Worm (Caenorhabditis elegans) whole organism, young adult: Measurements from ENCODE around the gene ZK721.3.

ENCODE experiments used
- B0035.1 ChIP-seq: sonication (generic microtip); optimal IDR thresholded peaks from 2 replicates; lab custom pipeline; 2016; ENCODE audit warnings: missing genetic modification characterization, mild to moderate bottlenecking, missing compliant biosample characterization, missing genotype, missing genetic modification reagents
- F10E7.11 ChIP-seq: sonication (generic microtip); optimal IDR thresholded peaks from 2 replicates; lab custom pipeline; 2017; ENCODE audit warnings: mild to moderate bottlenecking, missing genetic modification characterization, moderate library complexity, missing compliant biosample characterization
- F52B5.7 ChIP-seq: sonication (generic microtip); optimal IDR thresholded peaks from 2 replicates; lab custom pipeline; 2016; ENCODE audit warnings: mild to moderate bottlenecking, missing genetic modification characterization, missing compliant biosample characterization
- K11D2.4 ChIP-seq: fragments of 200-800 bp; sonication (Bioruptor generic); IDR thresholded peaks from 2 replicates; pipeline ENCODE4 v1.3.6; 2022; ENCODE audit warnings: missing genetic modification reagents, missing genetic modification characterization, missing compliant biosample characterization
- T26A5.8 ChIP-seq: sonication (generic microtip); optimal IDR thresholded peaks from 2 replicates; lab custom pipeline; 2016; ENCODE audit warnings: missing genetic modification characterization, missing compliant biosample characterization
- Y53G8AR.9 ChIP-seq: fragments of 200-800 bp; sonication (Bioruptor generic); conservative IDR thresholded peaks from 2 replicates; pipeline ENCODE4 v1.3.6; 2022; ENCODE audit warnings: missing genetic modification reagents, missing genetic modification characterization, missing compliant biosample characterization
- Y67H2A.10 ChIP-seq: fragments of 200-800 bp; sonication (Bioruptor generic); conservative IDR thresholded peaks from 2 replicates; pipeline ENCODE4 v1.3.6; 2022; ENCODE audit warnings: missing genetic modification reagents, missing genetic modification characterization, missing compliant biosample characterization
- attf-6 ChIP-seq: fragments of 200-800 bp; sonication (Bioruptor generic); IDR thresholded peaks from 2 replicates; pipeline ENCODE4 v1.3.6; 2022; ENCODE audit warnings: missing genetic modification reagents, missing genetic modification characterization, missing compliant biosample characterization
- ceh-100 ChIP-seq: fragments of 200-800 bp; sonication (Bioruptor generic); IDR thresholded peaks from 2 replicates; pipeline ENCODE4 v1.3.6; 2022; ENCODE audit warnings: missing genetic modification reagents, missing genetic modification characterization, missing compliant biosample characterization
- ceh-27 ChIP-seq: fragments of 200-800 bp; sonication (Bioruptor generic); optimal IDR thresholded peaks from 2 replicates; lab custom pipeline; 2018; ENCODE audit warnings: mild to moderate bottlenecking, missing genetic modification characterization, moderate library complexity, missing compliant biosample characterization
- ceh-91 ChIP-seq: fragments of 200-800 bp; sonication (Bioruptor generic); IDR thresholded peaks from 2 replicates; pipeline ENCODE4 v1.3.6; 2022; ENCODE audit warnings: missing genetic modification reagents, missing genetic modification characterization, missing compliant biosample characterization
- chd-7 ChIP-seq: sonication (generic microtip); optimal IDR thresholded peaks from 2 replicates; lab custom pipeline; 2016; ENCODE audit warnings: mild to moderate bottlenecking, missing genetic modification characterization, moderate library complexity, missing compliant biosample characterization
- dox-1 ChIP-seq: fragments of 200-800 bp; sonication (Bioruptor generic); IDR thresholded peaks from 2 replicates; pipeline ENCODE4 v1.3.6; 2022; ENCODE audit warnings: missing genetic modification reagents, missing genetic modification characterization, missing compliant biosample characterization
- dpl-1 ChIP-seq: fragments of 150-350 bp; optimal IDR thresholded peaks from 2 replicates; lab custom pipeline; 2014; ENCODE audit warnings: missing biosample characterization, missing genetic modification reagents, missing genetic modification characterization
- egl-44 ChIP-seq: fragments of 200-800 bp; sonication (Bioruptor generic); IDR thresholded peaks from 2 replicates; pipeline ENCODE4 v1.3.6; 2022; ENCODE audit warnings: missing genetic modification reagents, missing genetic modification characterization, missing compliant biosample characterization
- egrh-3 ChIP-seq: fragments of 200-800 bp; sonication (Bioruptor generic); IDR thresholded peaks from 2 replicates; pipeline ENCODE4 v1.3.6; 2022; ENCODE audit warnings: missing genetic modification reagents, missing genetic modification characterization, missing compliant biosample characterization
- ekl-4 ChIP-seq: fragments of 200-800 bp; sonication (Bioruptor generic); IDR thresholded peaks from 2 replicates; pipeline ENCODE4 v1.3.6; 2022; ENCODE audit warnings: missing genetic modification reagents, missing genetic modification characterization, missing compliant biosample characterization
- hlh-26 ChIP-seq: fragments of 200-800 bp; sonication (Bioruptor generic); conservative IDR thresholded peaks from 2 replicates; pipeline ENCODE4 v1.3.6; 2022; ENCODE audit warnings: missing genetic modification reagents, missing genetic modification characterization, missing compliant biosample characterization
- hmg-1.2 ChIP-seq: fragments of 200-800 bp; sonication (Bioruptor generic); IDR thresholded peaks from 2 replicates; pipeline ENCODE4 v1.3.6; 2022; ENCODE audit warnings: missing genetic modification reagents, missing genetic modification characterization, missing compliant biosample characterization
- hsf-1 ChIP-seq: fragments of 200-800 bp; sonication (Bioruptor generic); IDR thresholded peaks from 2 replicates; pipeline ENCODE4 v1.3.6; 2022; ENCODE audit warnings: missing genetic modification reagents, missing genetic modification characterization, missing compliant biosample characterization
- let-607 ChIP-seq, 2 experiments: fragments of 200-800 bp in 1 of 2; sonication (Bioruptor generic) in 1 of 2; sonication (generic microtip) in 1 of 2; optimal IDR thresholded peaks; 2 replicates each; lab custom pipeline; 2016 to 2018; ENCODE audit warnings: mild to moderate bottlenecking in 2 of 2, missing compliant biosample characterization in 2 of 2, missing genetic modification characterization in 2 of 2, moderate library complexity in 2 of 2, missing genotype in 1 of 2
- lin-40 ChIP-seq: sonication (generic microtip); optimal IDR thresholded peaks from 2 replicates; lab custom pipeline; 2016; ENCODE audit warnings: missing genetic modification characterization, mild to moderate bottlenecking, missing compliant biosample characterization, missing genotype, missing genetic modification reagents
- lin-54 ChIP-seq: fragments of 200-800 bp; sonication (Bioruptor generic); optimal IDR thresholded peaks from 2 replicates; lab custom pipeline; 2018; ENCODE audit warnings: mild to moderate bottlenecking, missing genetic modification characterization, missing compliant biosample characterization
- lsy-27 ChIP-seq: sonication (generic microtip); optimal IDR thresholded peaks from 2 replicates; lab custom pipeline; 2017; ENCODE audit warnings: missing genetic modification characterization, mild to moderate bottlenecking, missing compliant biosample characterization, antibody characterized with exemption, missing genotype, borderline replicate concordance; ENCODE audit not compliant: insufficient read depth
- madf-3 ChIP-seq: fragments of 200-800 bp; sonication (Bioruptor generic); IDR thresholded peaks from 2 replicates; pipeline ENCODE4 v1.3.6; 2022; ENCODE audit warnings: missing genetic modification reagents, missing genetic modification characterization, missing compliant biosample characterization
- mcd-1 ChIP-seq: fragments of 200-800 bp; sonication (Bioruptor generic); IDR thresholded peaks from 2 replicates; pipeline ENCODE4 v1.3.6; 2022; ENCODE audit warnings: missing genetic modification reagents, missing genetic modification characterization, missing compliant biosample characterization
- nfyb-1 ChIP-seq: fragments of 200-800 bp; sonication (Bioruptor generic); IDR thresholded peaks from 2 replicates; pipeline ENCODE4 v1.3.6; 2022; ENCODE audit warnings: missing genetic modification reagents, missing genetic modification characterization, missing compliant biosample characterization
- nhr-120 ChIP-seq: fragments of 200-800 bp; sonication (Bioruptor generic); IDR thresholded peaks from 2 replicates; pipeline ENCODE4 v1.3.6; 2022; ENCODE audit warnings: missing genetic modification characterization, missing compliant biosample characterization
- nhr-90 ChIP-seq: sonication (generic microtip); optimal IDR thresholded peaks from 2 replicates; lab custom pipeline; 2016; ENCODE audit warnings: missing genotype, mild to moderate bottlenecking, missing genetic modification characterization, missing compliant biosample characterization
- pbrm-1 ChIP-seq: fragments of 200-800 bp; sonication (Bioruptor generic); IDR thresholded peaks from 2 replicates; pipeline ENCODE4 v1.3.6; 2022; ENCODE audit warnings: missing genetic modification reagents, missing genetic modification characterization, missing compliant biosample characterization
- rcor-1 ChIP-seq: fragments of 200-800 bp; sonication (Bioruptor generic); IDR thresholded peaks from 2 replicates; pipeline ENCODE4 v1.3.6; 2022; ENCODE audit warnings: missing genetic modification reagents, missing genetic modification characterization, missing compliant biosample characterization
- repo-1 ChIP-seq: sonication (generic microtip); optimal IDR thresholded peaks from 2 replicates; lab custom pipeline; 2017; ENCODE audit warnings: mild to moderate bottlenecking, missing genetic modification characterization, missing compliant biosample characterization
- sdz-38 ChIP-seq: sonication (generic microtip); optimal IDR thresholded peaks from 2 replicates; lab custom pipeline; 2016; ENCODE audit warnings: missing genotype, missing genetic modification characterization, missing compliant biosample characterization
- xnd-1 ChIP-seq: sonication (generic microtip); optimal IDR thresholded peaks from 2 replicates; lab custom pipeline; 2016; ENCODE audit warnings: missing genotype, missing genetic modification reagents, missing genetic modification characterization, missing compliant biosample characterization
- zfh-2 ChIP-seq: fragments of 200-800 bp; sonication (Bioruptor generic); conservative IDR thresholded peaks from 2 replicates; pipeline ENCODE4 v1.3.6; 2022; ENCODE audit warnings: missing genetic modification reagents, missing genetic modification characterization, missing compliant biosample characterization
- ztf-18 ChIP-seq: sonication (generic microtip); optimal IDR thresholded peaks from 2 replicates; lab custom pipeline; 2016; ENCODE audit warnings: missing genotype, mild to moderate bottlenecking, missing genetic modification characterization, missing compliant biosample characterization
- ztf-3 ChIP-seq: fragments of 200-800 bp; sonication (Bioruptor generic); optimal IDR thresholded peaks from 2 replicates; lab custom pipeline; 2018; ENCODE audit warnings: mild to moderate bottlenecking, missing genetic modification characterization, missing compliant biosample characterization

The ZK721.3 gene

ce11 chrX:8800355-8800754, 16.0 kb downstream of the ZK721.3 start:
- TF ChIP-seq hlh-26 (GFP tag; lab: Robert Waterston, UW) (no peak), Y53G8AR.9 (no peak), K11D2.4 (GFP tag; lab: Robert Waterston, UW) (no peak), F10E7.11 (tag; lab: Kevin White, UChicago) (no peak), lsy-27 (tag; lab: Kevin White, UChicago) (no peak), attf-6 (GFP tag; lab: Robert Waterston, UW) (no peak), Y67H2A.10 (no peak), zfh-2 (no peak), hsf-1 (no peak), let-607 (tag; optimal IDR thresholded peaks at IDR 0.05; lab: Kevin White, UChicago) (no peak), ztf-3 (GFP tag; lab: Kevin White, UChicago) (no peak), ceh-100 (GFP tag; lab: Robert Waterston, UW) (no peak), sdz-38 (tag; lab: Kevin White, UChicago) (no peak), B0035.1 (tag; lab: Kevin White, UChicago) (no peak), repo-1 (tag; lab: Kevin White, UChicago) (no peak), dpl-1 (GFP tag; lab: Kevin White, UChicago) (no peak), ceh-91 (GFP tag; lab: Robert Waterston, UW) (no peak), T26A5.8 (tag; lab: Kevin White, UChicago) (no peak), ztf-18 (no peak)

ce11 chrX:8800983-8801382, 16.6 kb downstream of the ZK721.3 start:
- TF ChIP-seq lin-54 (GFP tag; lab: Kevin White, UChicago) = no peak
- TF ChIP-seq F52B5.7 (tag; lab: Kevin White, UChicago) = peak; percentile 24
- 0 out of 2 replicates have a peak, but pooled peaks have one; percentile 17 for TF ChIP-seq K11D2.4 (GFP tag; lab: Robert Waterston, UW)
- TF ChIP-seq nfyb-1 (GFP tag; lab: Robert Waterston, UW) = 0 out of 2 replicates have a peak, but pooled peaks have one; percentile 21
- no peak for TF ChIP-seq egl-44
- no peak for TF ChIP-seq nhr-90
- TF ChIP-seq mcd-1 = 0 out of 2 replicates have a peak, but pooled peaks have one; percentile 22
- TF ChIP-seq xnd-1 (tag; lab: Kevin White, UChicago) = no peak
- peak; percentile 18 for TF ChIP-seq ceh-27 (GFP tag; lab: Kevin White, UChicago)
- no peak for TF ChIP-seq rcor-1
- peak; percentile 1 for TF ChIP-seq lin-40 (tag; lab: Kevin White, UChicago)
- TF ChIP-seq dox-1 (GFP tag; lab: Robert Waterston, UW) = 0 out of 2 replicates have a peak, but pooled peaks have one; percentile 9
- TF ChIP-seq chd-7 (tag; lab: Kevin White, UChicago) = peak; percentile 68
- 0 out of 2 replicates have a peak, but pooled peaks have one; percentile 66 for TF ChIP-seq madf-3
- 0 out of 2 replicates have a peak, but pooled peaks have one; percentile 7 for TF ChIP-seq pbrm-1 (GFP tag; lab: Robert Waterston, UW)

DNA sequence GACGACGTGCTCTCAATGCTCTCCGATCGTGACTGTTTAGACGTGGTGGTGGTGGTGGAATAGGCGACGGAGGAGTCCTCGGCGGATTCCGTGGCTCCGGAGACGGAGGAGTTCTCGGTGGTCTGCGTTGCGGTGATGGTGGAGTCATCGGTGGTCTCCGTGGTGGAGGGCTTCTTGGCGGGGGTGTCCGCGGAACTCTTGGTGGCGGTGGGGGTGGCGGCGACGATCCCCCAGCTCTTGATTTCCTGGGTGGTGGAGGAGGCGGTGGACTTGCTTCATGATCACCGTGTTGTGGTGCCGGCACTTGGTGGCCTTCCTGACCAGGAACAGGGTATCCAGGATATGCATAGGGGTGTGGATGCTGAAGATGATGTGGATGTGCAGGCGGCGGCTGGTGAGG, 21.1 kb downstream of the ZK721.3 start:
- TF ChIP-seq ekl-4 (GFP tag; lab: Robert Waterston, UW) (no peak), hmg-1.2 (GFP tag; lab: Robert Waterston, UW) (0 out of 2 replicates have a peak, but pooled peaks have one; percentile 16), zfh-2 (peak; percentile 95), nhr-120 (no peak), egrh-3 (GFP tag; lab: Robert Waterston, UW) (peak; percentile 95)
